Worm (Caenorhabditis elegans) whole organism, early embryonic: ENCODE data around the gene F20C5.11.

Experiments
- B0310.2 ChIP-seq: sonication (generic microtip); optimal IDR thresholded peaks from 2 replicates; lab custom pipeline; 2016; ENCODE audit warnings: mild to moderate bottlenecking, missing genetic modification characterization, missing compliant biosample characterization
- aly-1 ChIP-seq: sonication (generic microtip); optimal IDR thresholded peaks from 2 replicates; lab custom pipeline; 2016; ENCODE audit warnings: missing genetic modification characterization, missing compliant biosample characterization
- ama-1 ChIP-seq: fragments of 150-350 bp; optimal IDR thresholded peaks from 2 replicates; lab custom pipeline; 2014
- flt-1 ChIP-seq: fragments of 200-800 bp; sonication (Bioruptor generic); IDR thresholded peaks from 2 replicates; pipeline ENCODE4 v1.3.6; 2022; ENCODE audit warnings: missing genetic modification characterization, missing compliant biosample characterization
- hnd-1 ChIP-seq: sonication (generic microtip); optimal IDR thresholded peaks from 2 replicates; lab custom pipeline; 2016; ENCODE audit warnings: missing genetic modification characterization, missing compliant biosample characterization
- sea-1 ChIP-seq: fragments of 200-800 bp; sonication (Bioruptor generic); conservative IDR thresholded peaks from 2 replicates; pipeline ENCODE4 v1.3.6; 2022; ENCODE audit warnings: missing genetic modification characterization, missing compliant biosample characterization
- tbx-37 ChIP-seq: fragments of 200-800 bp; sonication (Bioruptor generic); conservative IDR thresholded peaks from 2 replicates; pipeline ENCODE4 v1.3.6; 2022; ENCODE audit warnings: missing genetic modification reagents, missing genetic modification characterization, missing compliant biosample characterization

- no peak for TF ChIP-seq tbx-37
- no peak for TF ChIP-seq B0310.2
- no peak for TF ChIP-seq ama-1 (lab: Kevin White, UChicago)
- no peak for TF ChIP-seq hnd-1 (tag; lab: Kevin White, UChicago)
- no peak for TF ChIP-seq flt-1 (GFP tag; lab: Robert Waterston, UW)
- no peak for TF ChIP-seq sea-1 (GFP tag; lab: Robert Waterston, UW)
- no peak for TF ChIP-seq aly-1 (tag; lab: Kevin White, UChicago)
Measured at ce11 chrIV:8798255-8798654, 36.5 kb upstream of the F20C5.11 start, which contains the start of gene clec-182.
